Worm (Caenorhabditis elegans): ENCODE data around the gene kgb-1.

- TF ChIP-seq med-1 (GFP tag; optimal IDR thresholded peaks at IDR 0.05; ENCODE audit: insufficient read depth) (no peak), ref-1 (GFP tag; conservative IDR thresholded peaks at IDR 0.05) (no peak)
Observed at ce11 chrIV:426597-426996, 16.8 kb upstream of the kgb-1 start.
